Fruit fly (Drosophila melanogaster): Measurements from ENCODE around the gene CAH16.

The CAH16 gene

dm6 chr3R:31301527-31301926 is 41.5 kb downstream of the CAH16 start:
- no peak for TF ChIP-seq CG8632 (GFP tag; optimal IDR thresholded peaks at IDR 0.05)
- TF ChIP-seq CG11762 (GFP tag; optimal IDR thresholded peaks at IDR 0.05; ENCODE audit: insufficient read depth): no peak
- peak; percentile 48 for TF ChIP-seq Eip78C (GFP tag)

dm6 chr3R:31305284-31305683 is 45.2 kb downstream of the CAH16 start, which contains the start of gene pHCl-2:
Gene pHCl-2, minus strand, starts transcription at chr3R:31305384.
- TF ChIP-seq Hr4 (GFP tag; optimal IDR thresholded peaks at IDR 0.05): no peak
- TF ChIP-seq OdsH (GFP tag; optimal IDR thresholded peaks at IDR 0.05): no peak
- TF ChIP-seq topi (GFP tag; optimal IDR thresholded peaks at IDR 0.05): no peak
- no peak for TF ChIP-seq CG10669 (GFP tag; optimal IDR thresholded peaks at IDR 0.05)
- TF ChIP-seq fd85E (GFP tag; optimal IDR thresholded peaks at IDR 0.05): no peak
- TF ChIP-seq Hr38 (GFP tag; optimal IDR thresholded peaks at IDR 0.05): no peak
- TF ChIP-seq CG15336 (GFP tag; IDR thresholded peaks at IDR 0.05): no peak
- no peak for TF ChIP-seq CG11762 (GFP tag; optimal IDR thresholded peaks at IDR 0.05; ENCODE audit: insufficient read depth)

- TF ChIP-seq eg (GFP tag; IDR thresholded peaks at IDR 0.05) (no peak), Eip78C (GFP tag) (peak; percentile 55)
These were observed 46.4 kb downstream of the CAH16 start for dm6 chr3R:31306454-31306853.

- TF ChIP-seq Sox102F (GFP tag; optimal IDR thresholded peaks at IDR 0.05) (peak; percentile 84), Ets21C (GFP tag; optimal IDR thresholded peaks at IDR 0.05) (peak; percentile 73), CG6808 (GFP tag; optimal IDR thresholded peaks at IDR 0.05) (no peak), CG3032 (tag; optimal IDR thresholded peaks at IDR 0.05) (no peak), Hr39 (GFP tag; optimal IDR thresholded peaks at IDR 0.05) (peak; percentile 84), cyc (GFP tag; optimal IDR thresholded peaks at IDR 0.05) (peak; percentile 81), Smox (GFP tag; optimal IDR thresholded peaks at IDR 0.05) (peak; percentile 72), CG6854 (GFP tag; optimal IDR thresholded peaks at IDR 0.05) (peak; percentile 39), dsx (GFP tag; optimal IDR thresholded peaks at IDR 0.05; ENCODE audit: poor library complexity, severe bottlenecking) (no peak), CG8319 (GFP tag; optimal IDR thresholded peaks at IDR 0.05) (no peak), CG8119 (GFP tag; IDR thresholded peaks at IDR 0.05) (no peak), Sox15 (GFP tag; optimal IDR thresholded peaks at IDR 0.05) (no peak), eg (GFP tag; IDR thresholded peaks at IDR 0.05) (peak; percentile 32; the same call in 1 of the 3 replicates), fd85E (GFP tag; optimal IDR thresholded peaks at IDR 0.05) (no peak), Eip75B (GFP tag; optimal IDR thresholded peaks at IDR 0.05) (peak; percentile 28), topi (GFP tag; optimal IDR thresholded peaks at IDR 0.05) (peak; percentile 84), OdsH (GFP tag; optimal IDR thresholded peaks at IDR 0.05) (peak; percentile 21), CG7368 (GFP tag; optimal IDR thresholded peaks at IDR 0.05) (no peak), Eip93F (GFP tag; optimal IDR thresholded peaks at IDR 0.05) (peak; percentile 64), svp (GFP tag) (peak; percentile 93), CG31627 (GFP tag; optimal IDR thresholded peaks at IDR 0.05) (peak; percentile 81), CG11902 (GFP tag; optimal IDR thresholded peaks at IDR 0.05) (no peak), achi (GFP tag; optimal IDR thresholded peaks at IDR 0.05) (peak; percentile 21), CG1621 (tag; optimal IDR thresholded peaks at IDR 0.05) (no peak), CG10631 (GFP tag; optimal IDR thresholded peaks at IDR 0.05) (peak; percentile 25), ss (GFP tag; optimal IDR thresholded peaks at IDR 0.05) (no peak), CG34406 (GFP tag; optimal IDR thresholded peaks at IDR 0.05) (peak; percentile 15), fd59A (GFP tag; optimal IDR thresholded peaks at IDR 0.05) (no peak), dac (GFP tag; optimal IDR thresholded peaks at IDR 0.05) (no peak), Eip78C (GFP tag) (peak; percentile 60), lz (GFP tag; optimal IDR thresholded peaks at IDR 0.05) (peak; percentile 81), Blimp-1 (GFP tag; optimal IDR thresholded peaks at IDR 0.05) (peak; percentile 46), net (GFP tag; optimal IDR thresholded peaks at IDR 0.05) (no peak), CG4318 (GFP tag; optimal IDR thresholded peaks at IDR 0.05) (no peak), CG11762 (GFP tag; optimal IDR thresholded peaks at IDR 0.05; ENCODE audit: insufficient read depth) (no peak), Ets96B (tag; optimal IDR thresholded peaks at IDR 0.05) (no peak), CG11294 (GFP tag; IDR thresholded peaks at IDR 0.05) (no peak), Met (GFP tag; optimal IDR thresholded peaks at IDR 0.05) (peak; percentile 84), CG8632 (GFP tag; optimal IDR thresholded peaks at IDR 0.05) (no peak), Gug (GFP tag; IDR thresholded peaks at IDR 0.05) (no peak)
These were observed 49.0 kb downstream of the CAH16 start for dm6 chr3R:31308855-31309646.
